Fruit fly (Drosophila melanogaster): Measurements from ENCODE around the gene CG1105.

DNA sequence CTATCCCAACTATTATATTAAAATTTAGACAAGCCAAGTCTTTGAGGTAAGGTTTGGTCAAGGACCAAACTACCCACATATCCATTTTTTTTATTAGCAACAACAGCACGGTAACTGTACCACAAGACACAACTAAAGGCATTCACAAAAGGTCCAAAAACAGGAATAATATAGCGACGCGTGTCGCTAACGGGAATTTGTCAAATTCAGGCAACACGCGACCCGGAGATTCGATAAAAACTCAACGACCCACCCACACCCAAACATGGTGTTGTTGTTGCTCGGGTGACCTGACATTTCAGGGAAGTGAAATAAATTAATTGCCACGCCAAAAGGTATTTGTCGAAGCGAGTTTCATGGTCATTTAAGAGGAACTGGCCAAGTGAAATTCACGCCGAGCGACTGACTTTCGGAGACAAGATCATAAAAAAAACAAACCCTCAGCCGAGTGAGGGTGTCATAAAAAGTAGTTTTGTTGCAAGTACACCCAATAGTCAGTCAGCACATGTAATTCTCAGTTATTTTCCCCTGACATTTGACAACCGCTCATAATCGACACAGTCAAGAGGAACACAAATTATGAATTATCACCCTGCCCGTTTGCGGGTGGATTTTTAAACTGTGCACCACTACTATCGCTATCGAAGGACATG, 44.4 kb upstream of the CG1105 start:
- no peak for TF ChIP-seq insv (optimal IDR thresholded peaks at IDR 0.05)
- TF ChIP-seq h (optimal IDR thresholded peaks at IDR 0.05), result no peak
- no peak for TF ChIP-seq Sin3A (optimal IDR thresholded peaks at IDR 0.05)
- no peak for TF ChIP-seq psq (optimal IDR thresholded peaks at IDR 0.05)

Measured in Kc167 (cell line).